Worm (Caenorhabditis elegans) whole organism, young adult: ENCODE measurements around the gene math-24.

Source experiments
- B0019.2 ChIP-seq: fragments of 200-800 bp; sonication (Bioruptor generic); conservative IDR thresholded peaks from 2 replicates; pipeline ENCODE4 v1.3.6; 2022; ENCODE audit warnings: missing genetic modification reagents, missing genetic modification characterization, missing compliant biosample characterization
- C06A6.2 ChIP-seq: fragments of 200-800 bp; sonication (Bioruptor generic); conservative IDR thresholded peaks from 2 replicates; pipeline ENCODE4 v1.3.6; 2022; ENCODE audit warnings: missing genetic modification characterization, missing compliant biosample characterization
- F23B12.7 ChIP-seq: sonication (generic microtip); optimal IDR thresholded peaks from 2 replicates; lab custom pipeline; 2017; ENCODE audit warnings: missing genetic modification characterization, mild to moderate bottlenecking, missing compliant biosample characterization, antibody characterized with exemption, moderate library complexity; ENCODE audit not compliant: insufficient read depth
- F39B2.1 ChIP-seq: fragments of 200-800 bp; sonication (Bioruptor generic); IDR thresholded peaks from 2 replicates; pipeline ENCODE4 v1.3.6; 2022; ENCODE audit warnings: missing genetic modification reagents, missing genetic modification characterization, missing compliant biosample characterization
- F49E8.2 ChIP-seq: sonication (generic microtip); optimal IDR thresholded peaks from 3 replicates; lab custom pipeline; 2017; ENCODE audit warnings: missing genetic modification characterization, mild to moderate bottlenecking, missing compliant biosample characterization, antibody characterized with exemption, moderate library complexity; ENCODE audit not compliant: insufficient read depth
- ZK185.1 ChIP-seq: sonication (generic microtip); optimal IDR thresholded peaks from 2 replicates; lab custom pipeline; 2016; ENCODE audit warnings: mild to moderate bottlenecking, missing genetic modification characterization, missing compliant biosample characterization; ENCODE audit not compliant: poor library complexity, severe bottlenecking
- akir-1 ChIP-seq: fragments of 200-800 bp; sonication (Bioruptor generic); optimal IDR thresholded peaks from 2 replicates; lab custom pipeline; 2018; ENCODE audit warnings: mild to moderate bottlenecking, missing genetic modification characterization, moderate library complexity, missing compliant biosample characterization
- athp-1 ChIP-seq: sonication (generic microtip); optimal IDR thresholded peaks from 2 replicates; lab custom pipeline; 2017; ENCODE audit warnings: mild to moderate bottlenecking, missing genetic modification characterization, missing compliant biosample characterization
- attf-3 ChIP-seq: fragments of 200-800 bp; sonication (Bioruptor generic); conservative IDR thresholded peaks from 2 replicates; pipeline ENCODE4 v1.3.6; 2022; ENCODE audit warnings: missing genetic modification reagents, missing genetic modification characterization, missing compliant biosample characterization
- attf-5 ChIP-seq: fragments of 200-800 bp; sonication (Bioruptor generic); optimal IDR thresholded peaks from 2 replicates; lab custom pipeline; 2018; ENCODE audit warnings: mild to moderate bottlenecking, missing genetic modification characterization, missing compliant biosample characterization
- ccch-3 ChIP-seq: fragments of 200-800 bp; sonication (Bioruptor generic); optimal IDR thresholded peaks from 2 replicates; lab custom pipeline; 2018; ENCODE audit warnings: mild to moderate bottlenecking, missing genetic modification characterization, missing compliant biosample characterization
- cebp-1 ChIP-seq, 2 experiments: fragments of 200-800 bp in 1 of 2; sonication (Bioruptor generic) in 1 of 2; sonication (generic microtip) in 1 of 2; IDR thresholded peaks in 1 of 2; optimal IDR thresholded peaks in 1 of 2; 2 replicates each; pipeline versions ENCODE4 v1.3.6 to Lab custom; 2017 to 2022; ENCODE audit warnings: missing compliant biosample characterization in 2 of 2, missing genetic modification characterization in 2 of 2, mild to moderate bottlenecking in 1 of 2, missing genetic modification reagents in 1 of 2, moderate library complexity in 1 of 2
- ceh-58 ChIP-seq: fragments of 200-800 bp; sonication (Bioruptor generic); IDR thresholded peaks from 2 replicates; pipeline ENCODE4 v1.3.6; 2022; ENCODE audit warnings: missing genetic modification characterization, missing compliant biosample characterization
- dox-1 ChIP-seq: fragments of 200-800 bp; sonication (Bioruptor generic); IDR thresholded peaks from 2 replicates; pipeline ENCODE4 v1.3.6; 2022; ENCODE audit warnings: missing genetic modification reagents, missing genetic modification characterization, missing compliant biosample characterization
- dpl-1 ChIP-seq: fragments of 150-350 bp; optimal IDR thresholded peaks from 2 replicates; lab custom pipeline; 2014; ENCODE audit warnings: missing biosample characterization, missing genetic modification reagents, missing genetic modification characterization
- egl-18 ChIP-seq: fragments of 200-800 bp; sonication (Bioruptor generic); IDR thresholded peaks from 2 replicates; pipeline ENCODE4 v1.3.6; 2022; ENCODE audit warnings: missing genetic modification reagents, missing genetic modification characterization, missing compliant biosample characterization
- ets-4 ChIP-seq: fragments of 200-800 bp; sonication (Bioruptor generic); optimal IDR thresholded peaks from 2 replicates; lab custom pipeline; 2018; ENCODE audit warnings: mild to moderate bottlenecking, missing genetic modification characterization, missing compliant biosample characterization
- let-526 ChIP-seq: fragments of 200-800 bp; sonication (Bioruptor generic); IDR thresholded peaks from 2 replicates; pipeline ENCODE4 v1.3.6; 2022; ENCODE audit warnings: missing genetic modification reagents, missing genetic modification characterization, missing compliant biosample characterization
- lin-26 ChIP-seq: fragments of 200-800 bp; sonication (Bioruptor generic); IDR thresholded peaks from 2 replicates; pipeline ENCODE4 v1.3.6; 2022; ENCODE audit warnings: missing genetic modification reagents, missing genetic modification characterization, missing compliant biosample characterization
- lsl-1 ChIP-seq: fragments of 200-800 bp; sonication (Bioruptor generic); optimal IDR thresholded peaks from 2 replicates; lab custom pipeline; 2018; ENCODE audit warnings: mild to moderate bottlenecking, missing genetic modification characterization, moderate library complexity, missing compliant biosample characterization
- madf-10 ChIP-seq: sonication (generic microtip); optimal IDR thresholded peaks from 2 replicates; lab custom pipeline; 2016; ENCODE audit warnings: mild to moderate bottlenecking, missing genetic modification characterization, missing compliant biosample characterization
- madf-8 ChIP-seq: fragments of 200-800 bp; sonication (Bioruptor generic); conservative IDR thresholded peaks from 2 replicates; pipeline ENCODE4 v1.3.6; 2022; ENCODE audit warnings: missing genetic modification reagents, missing genetic modification characterization, missing compliant biosample characterization
- mes-4 ChIP-seq: sonication (generic microtip); optimal IDR thresholded peaks from 2 replicates; lab custom pipeline; 2016; ENCODE audit warnings: missing genotype, missing genetic modification characterization, missing compliant biosample characterization
- nfya-2 ChIP-seq: fragments of 200-800 bp; sonication (Bioruptor generic); IDR thresholded peaks from 2 replicates; pipeline ENCODE4 v1.3.6; 2022; ENCODE audit warnings: missing genetic modification reagents, missing genetic modification characterization, missing compliant biosample characterization
- nhr-80 ChIP-seq: sonication (generic microtip); optimal IDR thresholded peaks from 2 replicates; lab custom pipeline; 2016; ENCODE audit warnings: missing genetic modification characterization, missing compliant biosample characterization
- pbrm-1 ChIP-seq: fragments of 200-800 bp; sonication (Bioruptor generic); IDR thresholded peaks from 2 replicates; pipeline ENCODE4 v1.3.6; 2022; ENCODE audit warnings: missing genetic modification reagents, missing genetic modification characterization, missing compliant biosample characterization
- rcor-1 ChIP-seq: fragments of 200-800 bp; sonication (Bioruptor generic); IDR thresholded peaks from 2 replicates; pipeline ENCODE4 v1.3.6; 2022; ENCODE audit warnings: missing genetic modification reagents, missing genetic modification characterization, missing compliant biosample characterization
- rpc-1 ChIP-seq, 2 experiments: fragments of 150-350 bp in 1 of 2; sonication (generic microtip) in 1 of 2; optimal IDR thresholded peaks; 2 replicates each; lab custom pipeline; 2014 to 2018; ENCODE audit warnings: missing biosample characterization in 1 of 2, missing genetic modification characterization in 1 of 2, missing genetic modification reagents in 1 of 2, missing genotype in 1 of 2
- sptf-2 ChIP-seq: fragments of 200-800 bp; sonication (Bioruptor generic); optimal IDR thresholded peaks from 2 replicates; lab custom pipeline; 2018; ENCODE audit warnings: mild to moderate bottlenecking, missing genetic modification characterization, missing compliant biosample characterization
- tbx-9 ChIP-seq: sonication (generic microtip); optimal IDR thresholded peaks from 2 replicates; lab custom pipeline; 2016; ENCODE audit warnings: borderline replicate concordance, missing genetic modification characterization, inconsistent platforms, missing compliant biosample characterization
- unc-130 ChIP-seq: sonication (generic microtip); optimal IDR thresholded peaks from 2 replicates; lab custom pipeline; 2016; ENCODE audit warnings: missing genetic modification reagents, missing genetic modification characterization, missing compliant biosample characterization
- zim-3 ChIP-seq: sonication (generic microtip); optimal IDR thresholded peaks from 2 replicates; lab custom pipeline; 2017; ENCODE audit warnings: mild to moderate bottlenecking, missing genetic modification characterization, moderate library complexity, missing compliant biosample characterization
- ztf-26 ChIP-seq: sonication (generic microtip); optimal IDR thresholded peaks from 2 replicates; lab custom pipeline; 2017; ENCODE audit warnings: missing genetic modification characterization, missing compliant biosample characterization
- ztf-3 ChIP-seq: fragments of 200-800 bp; sonication (Bioruptor generic); optimal IDR thresholded peaks from 2 replicates; lab custom pipeline; 2018; ENCODE audit warnings: mild to moderate bottlenecking, missing genetic modification characterization, missing compliant biosample characterization

math-24 gene

DNA sequence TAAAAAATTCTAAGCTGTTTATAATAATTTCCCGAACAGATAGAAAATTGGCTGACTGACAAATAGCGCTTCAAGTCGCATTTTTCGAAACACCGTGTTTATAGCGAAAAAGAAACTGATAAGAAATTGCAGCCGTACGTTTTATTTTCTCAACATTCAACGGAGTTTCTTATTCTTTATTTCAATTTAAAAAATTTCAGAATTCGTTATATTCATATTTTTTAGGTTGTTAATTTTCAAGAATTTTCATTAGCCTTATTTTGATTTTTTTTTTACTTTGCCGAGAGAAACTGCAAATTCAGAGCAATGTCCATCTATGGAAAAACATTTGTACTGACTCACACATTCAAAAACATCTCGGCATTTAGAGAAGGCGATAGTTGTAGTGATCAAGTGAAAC is 2.1 kb upstream of the math-24 start, which contains the start of gene C46F9.6 (continued):
- TF ChIP-seq madf-10 (tag; lab: Kevin White, UChicago) (no peak), ceh-58 (GFP tag; lab: Robert Waterston, UW) (no peak), tbx-9 (tag; lab: Kevin White, UChicago) (no peak), attf-3 (GFP tag; lab: Robert Waterston, UW) (no peak), dox-1 (GFP tag; lab: Robert Waterston, UW) (no peak), F49E8.2 (no peak)

DNA sequence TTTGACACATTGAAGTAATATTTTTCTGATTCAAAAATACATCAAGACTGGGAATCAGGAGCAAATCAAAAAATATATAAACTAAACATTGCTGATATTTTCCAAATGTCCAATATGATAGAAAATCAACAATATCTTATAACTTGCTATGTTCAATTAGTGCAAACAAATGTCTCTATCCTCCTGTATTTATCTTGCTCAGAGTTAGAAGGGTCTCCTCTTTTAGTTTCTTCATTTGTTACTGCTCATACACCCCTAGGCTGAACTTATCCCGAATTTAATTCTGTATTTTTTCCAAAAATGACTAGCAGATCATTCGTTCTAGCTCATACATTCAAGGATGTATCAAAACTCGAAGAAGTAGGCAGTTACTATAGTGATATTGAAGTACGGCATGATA is 1.9 kb downstream of the math-24 start, which contains the start of gene math-23:
Gene math-23, plus strand, starts transcription at position 301 of the 400 bp plus-strand sequence.
- no peak for TF ChIP-seq unc-130
- no peak for TF ChIP-seq lin-26 (GFP tag; lab: Robert Waterston, UW)
- TF ChIP-seq nfya-2 (GFP tag; lab: Robert Waterston, UW) = no peak
- no peak for TF ChIP-seq athp-1 (tag; lab: Kevin White, UChicago)
- no peak for TF ChIP-seq let-526 (GFP tag; lab: Robert Waterston, UW)
- no peak for TF ChIP-seq ccch-3
- no peak for TF ChIP-seq cebp-1 (GFP tag; IDR thresholded peaks at IDR 0.05; lab: Robert Waterston, UW)
- TF ChIP-seq cebp-1 (tag; optimal IDR thresholded peaks at IDR 0.05; lab: Kevin White, UChicago) = no peak
- TF ChIP-seq dpl-1 = no peak
- TF ChIP-seq ZK185.1 = no peak
- TF ChIP-seq sptf-2 (GFP tag; lab: Kevin White, UChicago) = no peak
- TF ChIP-seq attf-5 = no peak
- TF ChIP-seq F23B12.7 (tag; lab: Kevin White, UChicago) = no peak
- TF ChIP-seq C06A6.2 = no peak
- no peak for TF ChIP-seq egl-18
- no peak for TF ChIP-seq F49E8.2
- TF ChIP-seq F39B2.1 (GFP tag; lab: Robert Waterston, UW) = no peak
- no peak for TF ChIP-seq akir-1
- TF ChIP-seq zim-3 (tag; lab: Kevin White, UChicago) = no peak
- TF ChIP-seq tbx-9 (tag; lab: Kevin White, UChicago) = no peak

DNA sequence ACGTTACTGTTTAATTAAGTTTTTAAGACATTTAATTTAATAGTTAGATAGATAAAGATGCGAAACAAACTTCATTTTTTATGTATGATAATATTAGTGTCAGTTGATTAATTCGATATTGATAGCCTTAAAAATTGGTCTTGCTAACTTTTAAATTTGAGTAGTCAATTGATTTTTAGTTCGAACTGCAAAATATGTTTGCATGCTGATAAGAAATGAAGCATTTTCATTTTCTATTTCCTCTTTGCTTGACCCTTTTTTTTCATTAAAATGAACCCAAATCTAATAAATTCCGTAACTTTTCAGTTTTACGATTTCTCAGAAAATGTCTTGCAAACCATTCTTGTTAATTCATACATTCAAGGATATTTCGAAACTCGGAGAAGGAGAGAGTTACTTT is 5.1 kb downstream of the math-24 start, which contains the start of gene math-22:
Gene math-22, plus strand, starts transcription at position 301 of the 400 bp plus-strand sequence.
- no peak for TF ChIP-seq mes-4
- peak; percentile 3 for TF ChIP-seq nhr-80

DNA sequence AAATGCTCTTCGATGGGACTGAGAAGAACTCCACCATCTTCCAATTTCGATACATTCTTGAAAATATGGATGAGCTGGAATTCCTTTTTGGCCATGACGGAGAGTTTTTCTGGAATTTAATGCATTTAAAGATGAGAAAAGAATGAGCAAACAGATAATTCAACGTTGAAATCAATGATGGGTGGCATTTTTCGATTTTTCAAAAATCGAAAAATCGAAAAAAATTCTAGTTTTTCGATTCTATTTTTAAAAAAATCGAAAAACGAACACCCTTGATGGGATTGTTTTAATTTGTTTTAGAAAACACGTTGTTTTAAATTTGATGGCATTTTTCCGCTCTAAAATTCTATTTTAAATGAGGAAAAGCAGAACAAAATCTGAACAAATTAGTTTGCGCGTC is 12.7 kb downstream of the math-24 start, which contains the start of gene math-31:
Gene math-31, minus strand, starts transcription at position 101 of the 400 bp plus-strand sequence.
- no peak for TF ChIP-seq rpc-1 (optimal IDR thresholded peaks at IDR 0.05; lab: Kevin White, UChicago)
- no peak for TF ChIP-seq rpc-1 (tag; optimal IDR thresholded peaks at IDR 0.05; lab: Kevin White, UChicago)
- no peak for TF ChIP-seq pbrm-1 (GFP tag; lab: Robert Waterston, UW)
- TF ChIP-seq B0019.2 (GFP tag; lab: Robert Waterston, UW) = no peak
- no peak for TF ChIP-seq ets-4 (GFP tag; lab: Kevin White, UChicago)
- no peak for TF ChIP-seq madf-8 (GFP tag; lab: Robert Waterston, UW)
- TF ChIP-seq ztf-26 (tag; lab: Kevin White, UChicago) = no peak
- TF ChIP-seq sptf-2 (GFP tag; lab: Kevin White, UChicago) = no peak
- TF ChIP-seq ztf-3 = no peak

DNA sequence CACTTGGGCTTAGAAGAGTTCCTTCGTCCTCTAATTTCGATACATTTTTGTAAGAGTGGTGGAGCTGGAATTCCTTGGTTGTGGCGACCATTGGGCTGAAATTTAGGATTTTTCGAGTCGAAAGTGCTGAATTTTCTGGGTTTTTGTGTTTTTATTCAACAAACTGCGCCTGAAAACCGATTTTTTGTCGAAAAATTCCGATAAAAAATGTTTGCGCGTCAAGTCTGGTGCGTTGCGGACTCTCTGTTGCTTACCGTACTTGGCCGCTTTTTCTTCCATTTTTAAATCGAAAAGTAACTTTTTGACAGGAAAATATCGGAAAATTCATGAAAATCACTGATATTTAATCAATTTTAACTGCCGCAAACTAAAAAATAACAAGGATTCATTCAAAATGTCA is 17.8 kb downstream of the math-24 start, which contains the start of gene bath-4:
Gene bath-4, minus strand, starts transcription at position 101 of the 400 bp plus-strand sequence.
- peak; percentile 33 for TF ChIP-seq lsl-1 (GFP tag; lab: Kevin White, UChicago)
- TF ChIP-seq rcor-1 (GFP tag; lab: Robert Waterston, UW) = no peak
